Fruit fly (Drosophila melanogaster): ENCODE results near the gene mnd.

Gene mnd

dm6 chr3L:14977536-14978495 is 7.1 kb upstream of the mnd start:
- TF ChIP-seq CG17806 (tag; optimal IDR thresholded peaks at IDR 0.05), result peak; percentile 29
- peak; percentile 77 for TF ChIP-seq CG8159 (tag; optimal IDR thresholded peaks at IDR 0.05)
- TF ChIP-seq EcR (GFP tag; optimal IDR thresholded peaks at IDR 0.05), result peak; percentile 87
- TF ChIP-seq fd96Ca (GFP tag; IDR thresholded peaks at IDR 0.05), result no peak
- TF ChIP-seq CG9948 (tag; optimal IDR thresholded peaks at IDR 0.05), result peak; percentile 71
- TF ChIP-seq CG14655 (GFP tag; optimal IDR thresholded peaks at IDR 0.05), result peak; percentile 63
- peak; percentile 21 for TF ChIP-seq CG34367 (tag; optimal IDR thresholded peaks at IDR 0.05)
- no peak for TF ChIP-seq CG32121 (GFP tag; IDR thresholded peaks at IDR 0.05)
- TF ChIP-seq CG15710 (tag; optimal IDR thresholded peaks at IDR 0.05), result peak; percentile 73
- TF ChIP-seq CG13204 (GFP tag; optimal IDR thresholded peaks at IDR 0.05), result peak; percentile 15
- no peak for TF ChIP-seq CG12605 (GFP tag; IDR thresholded peaks at IDR 0.05)
- TF ChIP-seq CG10348 (GFP tag; IDR thresholded peaks at IDR 0.05), result no peak
- no peak for TF ChIP-seq rn (GFP tag; IDR thresholded peaks at IDR 0.05)
- TF ChIP-seq CG4496 (GFP tag; IDR thresholded peaks at IDR 0.05), result peak; percentile 39; the same call in 1 of the 3 replicates
- TF ChIP-seq D1 (tag; optimal IDR thresholded peaks at IDR 0.05), result no peak
- TF ChIP-seq gl (tag; optimal IDR thresholded peaks at IDR 0.05), result no peak
- TF ChIP-seq CG8301 (tag; optimal IDR thresholded peaks at IDR 0.05), result peak; percentile 2
- no peak; the same call in 1 of the 2 replicates for TF ChIP-seq Ets98B (GFP tag; IDR thresholded peaks at IDR 0.05)
- peak; percentile 21 for TF ChIP-seq Pif1A (GFP tag; optimal IDR thresholded peaks at IDR 0.05)
- TF ChIP-seq Pif1B (GFP tag; optimal IDR thresholded peaks at IDR 0.05), result peak; percentile 27
- TF ChIP-seq Snoo (tag; optimal IDR thresholded peaks at IDR 0.05), result peak; percentile 64

dm6 chr3L:14978496-14978894 is 6.4 kb upstream of the mnd start:
- TF ChIP-seq CG4496 (GFP tag; IDR thresholded peaks at IDR 0.05) (0 out of 3 replicates have a peak, but pooled peaks have one; percentile 38), CG32121 (GFP tag; IDR thresholded peaks at IDR 0.05) (peak; percentile 39), fd96Ca (GFP tag; IDR thresholded peaks at IDR 0.05) (peak; percentile 73), CG34367 (tag; optimal IDR thresholded peaks at IDR 0.05) (no peak), CG17806 (tag; optimal IDR thresholded peaks at IDR 0.05) (no peak), Ets98B (GFP tag; IDR thresholded peaks at IDR 0.05) (0 out of 2 replicates have a peak, but pooled peaks have one; percentile 24), CG13204 (GFP tag; optimal IDR thresholded peaks at IDR 0.05) (peak; percentile 3), D1 (tag; optimal IDR thresholded peaks at IDR 0.05) (no peak), EcR (GFP tag; optimal IDR thresholded peaks at IDR 0.05) (peak; percentile 98), CG10348 (GFP tag; IDR thresholded peaks at IDR 0.05) (no peak)

dm6 chr3L:14979332-14979731 is 5.6 kb upstream of the mnd start, which contains the start of gene CG3349:
Gene CG3349, plus strand, starts transcription at chr3L:14979620.
- no peak for TF ChIP-seq CG34367 (tag; optimal IDR thresholded peaks at IDR 0.05)
- TF ChIP-seq CG8159 (tag; optimal IDR thresholded peaks at IDR 0.05), result no peak
- TF ChIP-seq EcR (GFP tag; optimal IDR thresholded peaks at IDR 0.05), result no peak

dm6 chr3L:14980038-14980437 is 4.9 kb upstream of the mnd start:
- TF ChIP-seq CG9948 (tag; optimal IDR thresholded peaks at IDR 0.05), result no peak
- peak; percentile 66 for TF ChIP-seq EcR (GFP tag; optimal IDR thresholded peaks at IDR 0.05)
- no peak for TF ChIP-seq Pif1A (GFP tag; optimal IDR thresholded peaks at IDR 0.05)
- no peak for TF ChIP-seq D1 (tag; optimal IDR thresholded peaks at IDR 0.05)
- TF ChIP-seq Pif1B (GFP tag; optimal IDR thresholded peaks at IDR 0.05), result no peak
- no peak for TF ChIP-seq CG4496 (GFP tag; IDR thresholded peaks at IDR 0.05)

dm6 chr3L:14982675-14983084 is 2.2 kb upstream of the mnd start, which contains the start of gene CG5114:
Gene CG5114, plus strand, starts transcription at chr3L:14982835.
- TF ChIP-seq Snoo (tag; optimal IDR thresholded peaks at IDR 0.05) (no peak), D1 (tag; optimal IDR thresholded peaks at IDR 0.05) (no peak), CG13204 (GFP tag; optimal IDR thresholded peaks at IDR 0.05) (no peak), CG10348 (GFP tag; IDR thresholded peaks at IDR 0.05) (no peak), rn (GFP tag; IDR thresholded peaks at IDR 0.05) (no peak), CG15710 (tag; optimal IDR thresholded peaks at IDR 0.05) (no peak), Pif1A (GFP tag; optimal IDR thresholded peaks at IDR 0.05) (no peak), Ets98B (GFP tag; IDR thresholded peaks at IDR 0.05) (peak; percentile 23; the same call in 1 of the 2 replicates), gl (tag; optimal IDR thresholded peaks at IDR 0.05) (no peak), CG4496 (GFP tag; IDR thresholded peaks at IDR 0.05) (peak; percentile 60; the same call in 1 of the 3 replicates), CG32121 (GFP tag; IDR thresholded peaks at IDR 0.05) (no peak), fd96Ca (GFP tag; IDR thresholded peaks at IDR 0.05) (no peak), CG8159 (tag; optimal IDR thresholded peaks at IDR 0.05) (no peak), CG12605 (GFP tag; IDR thresholded peaks at IDR 0.05) (no peak), CG34367 (tag; optimal IDR thresholded peaks at IDR 0.05) (no peak), CG8301 (tag; optimal IDR thresholded peaks at IDR 0.05) (no peak), Pif1B (GFP tag; optimal IDR thresholded peaks at IDR 0.05) (no peak), CG14655 (GFP tag; optimal IDR thresholded peaks at IDR 0.05) (no peak), EcR (GFP tag; optimal IDR thresholded peaks at IDR 0.05) (peak; percentile 6), CG9948 (tag; optimal IDR thresholded peaks at IDR 0.05) (no peak), CG17806 (tag; optimal IDR thresholded peaks at IDR 0.05) (no peak)
